Worm (Caenorhabditis elegans) whole organism, young adult: ENCODE data around the gene sedl-1.
A peak's percentile ranks its signal among the peaks of the same experiment; 100 is the strongest.

ENCODE experiments used
- F55B11.4 ChIP-seq: sonication (generic microtip); optimal IDR thresholded peaks from 2 replicates; lab custom pipeline; 2016; ENCODE audit warnings: missing compliant biosample characterization, missing genetic modification characterization, borderline replicate concordance; ENCODE audit not compliant: insufficient read depth
- Y95B8A.8 ChIP-seq: fragments of 200-800 bp; sonication (Bioruptor generic); IDR thresholded peaks from 2 replicates; pipeline ENCODE4 v1.3.6; 2022; ENCODE audit warnings: missing genetic modification reagents, missing genetic modification characterization, missing compliant biosample characterization
- ama-1 ChIP-seq, 3 experiments: fragments of 150-350 bp in 1 of 3; sonication (generic microtip) in 2 of 3; optimal IDR thresholded peaks; 2 replicates each; lab custom pipeline; 2014 to 2018; ENCODE audit warnings: missing biosample characterization in 2 of 3, missing genetic modification characterization in 2 of 3, missing genetic modification reagents in 2 of 3
- chd-7 ChIP-seq: sonication (generic microtip); optimal IDR thresholded peaks from 2 replicates; lab custom pipeline; 2016; ENCODE audit warnings: mild to moderate bottlenecking, missing genetic modification characterization, moderate library complexity, missing compliant biosample characterization
- lin-35 ChIP-seq, 3 experiments: fragments of 150-350 bp in 2 of 3; sonication (generic microtip) in 1 of 3; optimal IDR thresholded peaks; 2 replicates each; lab custom pipeline; 2014 to 2018; ENCODE audit warnings: missing biosample characterization in 3 of 3, missing genetic modification characterization in 3 of 3, missing genetic modification reagents in 3 of 3
- madf-10 ChIP-seq: sonication (generic microtip); optimal IDR thresholded peaks from 2 replicates; lab custom pipeline; 2016; ENCODE audit warnings: mild to moderate bottlenecking, missing genetic modification characterization, missing compliant biosample characterization
- mcd-1 ChIP-seq: fragments of 200-800 bp; sonication (Bioruptor generic); IDR thresholded peaks from 2 replicates; pipeline ENCODE4 v1.3.6; 2022; ENCODE audit warnings: missing genetic modification reagents, missing genetic modification characterization, missing compliant biosample characterization
- mes-4 ChIP-seq: sonication (generic microtip); optimal IDR thresholded peaks from 2 replicates; lab custom pipeline; 2016; ENCODE audit warnings: missing genotype, missing genetic modification characterization, missing compliant biosample characterization
- pha-4 ChIP-seq: fragments of 150-350 bp; sonication (generic microtip); optimal IDR thresholded peaks from 2 replicates; lab custom pipeline; 2014; ENCODE audit warnings: missing biosample characterization, missing genetic modification reagents, missing genetic modification characterization
- sdz-38 ChIP-seq: sonication (generic microtip); optimal IDR thresholded peaks from 2 replicates; lab custom pipeline; 2016; ENCODE audit warnings: missing genotype, missing genetic modification characterization, missing compliant biosample characterization
- snpc-3.4 ChIP-seq: sonication (generic microtip); optimal IDR thresholded peaks from 2 replicates; lab custom pipeline; 2017; ENCODE audit warnings: missing genetic modification characterization, mild to moderate bottlenecking, missing compliant biosample characterization, antibody characterized with exemption, moderate library complexity, missing genotype, missing genetic modification reagents
- snpc-4 ChIP-seq, 5 experiments: fragments of 150-350 bp in 1 of 5; sonication (generic microtip) in 4 of 5; optimal IDR thresholded peaks; 2 replicates each; lab custom pipeline; 2014 to 2018; ENCODE audit warnings: missing genetic modification characterization in 5 of 5, missing biosample characterization in 3 of 5, antibody characterized with exemption in 2 of 5, mild to moderate bottlenecking in 2 of 5, missing compliant biosample characterization in 2 of 5, missing genotype in 2 of 5, moderate library complexity in 2 of 5, missing genetic modification reagents in 1 of 5
- unc-62 ChIP-seq: fragments of 150-350 bp; optimal IDR thresholded peaks from 2 replicates; lab custom pipeline; 2014; ENCODE audit warnings: missing biosample characterization, missing genetic modification reagents, missing genetic modification characterization
- ztf-26 ChIP-seq: sonication (generic microtip); optimal IDR thresholded peaks from 2 replicates; lab custom pipeline; 2017; ENCODE audit warnings: missing genetic modification characterization, missing compliant biosample characterization

DNA sequence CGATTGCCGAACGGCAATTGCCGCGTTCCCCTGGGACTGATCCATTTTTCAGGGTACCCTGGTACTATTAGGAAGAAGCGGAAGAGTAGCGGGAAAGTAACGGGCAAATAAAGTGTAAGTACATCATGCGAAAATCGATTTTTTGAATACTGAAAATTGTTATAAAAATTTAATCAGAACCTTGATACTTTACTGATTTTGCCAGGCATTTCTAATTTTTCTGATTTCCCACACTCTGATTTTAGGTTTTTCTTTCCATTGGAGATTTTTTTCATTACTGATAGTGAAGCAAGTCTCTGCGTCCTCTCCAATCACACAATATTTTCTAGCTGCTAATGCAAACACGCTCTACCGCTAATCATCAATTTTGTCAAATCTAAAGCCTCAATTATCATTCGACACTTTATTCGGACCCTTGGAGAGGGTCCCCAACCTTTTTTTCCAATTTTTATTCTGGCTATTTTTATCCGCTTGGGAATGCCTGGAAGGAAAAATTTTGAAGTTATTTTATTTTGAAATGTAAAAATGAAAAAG, 20.8 kb downstream of the sedl-1 start, which contains the start of gene F19G12.9:
- no peak for TF ChIP-seq Y95B8A.8 (GFP tag; lab: Robert Waterston, UW)
- TF ChIP-seq snpc-4 (GFP tag; optimal IDR thresholded peaks at IDR 0.05; lab: Kevin White, UChicago) = no peak
- TF ChIP-seq snpc-4 (tag; optimal IDR thresholded peaks at IDR 0.05; lab: Kevin White, UChicago) = no peak
- TF ChIP-seq unc-62 (GFP tag; lab: Kevin White, UChicago) = no peak
- no peak for TF ChIP-seq madf-10 (tag; lab: Kevin White, UChicago)
- no peak for TF ChIP-seq chd-7 (tag; lab: Kevin White, UChicago)
- no peak for TF ChIP-seq snpc-3.4
- TF ChIP-seq lin-35 (GFP tag; optimal IDR thresholded peaks at IDR 0.05; lab: Kevin White, UChicago) = no peak
- TF ChIP-seq mes-4 = no peak
- no peak for TF ChIP-seq ama-1 (optimal IDR thresholded peaks at IDR 0.05; lab: Kevin White, UChicago)
- no peak for TF ChIP-seq ama-1 (GFP tag; optimal IDR thresholded peaks at IDR 0.05; lab: Kevin White, UChicago)
- TF ChIP-seq pha-4 (tag; lab: Kevin White, UChicago) = no peak
- TF ChIP-seq ztf-26 = no peak
- no peak for TF ChIP-seq F55B11.4 (tag; lab: Kevin White, UChicago)
- TF ChIP-seq mcd-1 = peak; percentile 84
- no peak for TF ChIP-seq sdz-38 (tag; lab: Kevin White, UChicago)
